Worm (Caenorhabditis elegans) whole organism, midembryonic: ENCODE measurements around the gene ncl-1.

ENCODE experiments used
- T22C8.4 ChIP-seq: fragments of 200-800 bp; sonication (Bioruptor generic); IDR thresholded peaks from 2 replicates; pipeline ENCODE4 v1.3.6; 2022; ENCODE audit warnings: missing genetic modification characterization, missing compliant biosample characterization
- cog-1 ChIP-seq: sonication (generic microtip); optimal IDR thresholded peaks from 2 replicates; lab custom pipeline; 2016; ENCODE audit warnings: missing genetic modification characterization, missing compliant biosample characterization
- flt-1 ChIP-seq: fragments of 200-800 bp; sonication (Bioruptor generic); IDR thresholded peaks from 2 replicates; pipeline ENCODE4 v1.3.6; 2022; ENCODE audit warnings: missing genetic modification characterization, missing compliant biosample characterization
- klf-2 ChIP-seq: fragments of 200-800 bp; sonication (Bioruptor generic); conservative IDR thresholded peaks from 2 replicates; pipeline ENCODE4 v1.3.6; 2022; ENCODE audit warnings: missing genetic modification reagents, missing genetic modification characterization, missing compliant biosample characterization
- ref-1 ChIP-seq: fragments of 200-800 bp; sonication (Bioruptor generic); conservative IDR thresholded peaks from 2 replicates; pipeline ENCODE4 v1.3.6; 2022; ENCODE audit warnings: missing genetic modification reagents, missing genetic modification characterization, missing compliant biosample characterization
- tab-1 ChIP-seq: fragments of 200-800 bp; sonication (Bioruptor generic); IDR thresholded peaks from 2 replicates; pipeline ENCODE4 v1.3.6; 2022; ENCODE audit warnings: missing genetic modification characterization, missing compliant biosample characterization
- ztf-23 ChIP-seq: fragments of 200-800 bp; sonication (Bioruptor generic); IDR thresholded peaks from 2 replicates; pipeline ENCODE4 v1.3.6; 2022; ENCODE audit warnings: missing genetic modification reagents, missing genetic modification characterization, missing compliant biosample characterization
- ztf-29 ChIP-seq: fragments of 200-800 bp; sonication (Bioruptor generic); IDR thresholded peaks from 2 replicates; pipeline ENCODE4 v1.3.6; 2022; ENCODE audit warnings: missing genetic modification reagents, missing genetic modification characterization, missing compliant biosample characterization

DNA sequence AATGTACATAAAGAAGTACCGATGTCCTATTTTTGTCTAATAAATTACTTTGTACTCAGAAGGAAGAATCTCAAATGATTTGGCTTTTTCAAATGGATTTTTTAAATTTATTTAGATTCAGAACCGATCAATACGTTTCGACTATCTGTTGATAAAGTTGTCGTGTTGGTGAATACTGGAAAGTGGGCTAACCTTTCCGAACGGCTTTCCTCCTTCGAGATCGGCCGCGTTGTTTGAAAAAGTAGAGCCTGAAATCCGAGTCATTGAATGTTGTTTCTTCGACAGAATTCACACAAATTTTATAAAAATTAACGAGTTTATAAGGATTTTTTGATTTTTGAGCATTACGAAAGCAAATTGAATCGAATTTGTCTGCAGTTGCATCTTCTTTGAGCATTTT, 54.3 kb downstream of the ncl-1 start:
- TF ChIP-seq T22C8.4 (GFP tag; lab: Robert Waterston, UW) = no peak
- TF ChIP-seq cog-1 (tag; lab: Kevin White, UChicago) = no peak
- no peak for TF ChIP-seq flt-1 (GFP tag; lab: Robert Waterston, UW)
- no peak for TF ChIP-seq ztf-23
- no peak for TF ChIP-seq tab-1 (GFP tag; lab: Robert Waterston, UW)
- no peak for TF ChIP-seq ztf-29 (GFP tag; lab: Robert Waterston, UW)
- TF ChIP-seq klf-2 (GFP tag; lab: Robert Waterston, UW) = no peak
- no peak for TF ChIP-seq ref-1 (GFP tag; lab: Robert Waterston, UW)
